Fruit fly (Drosophila melanogaster): Measurements from ENCODE around the gene Myc.

The Myc gene

DNA sequence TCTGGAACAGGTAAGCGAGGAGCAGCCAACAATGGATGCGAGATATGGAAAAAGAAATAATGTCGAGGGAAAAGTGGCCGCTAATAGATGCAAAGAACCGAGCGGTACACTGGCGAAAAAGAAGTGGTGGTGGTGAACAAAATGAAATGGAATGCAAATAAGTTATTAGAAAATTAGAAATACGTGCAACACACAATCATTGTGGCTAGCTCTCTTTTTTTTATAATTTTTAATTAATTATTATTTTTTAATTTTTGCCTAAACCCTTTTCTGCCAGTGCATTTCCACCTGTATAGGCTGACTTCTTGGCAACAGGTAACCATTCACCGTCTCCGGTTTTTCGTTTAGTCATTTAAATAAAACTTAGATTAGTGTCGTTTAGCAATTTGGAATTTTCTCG is 17.8 kb upstream of the Myc start (continued):
- TF ChIP-seq danr (GFP tag; IDR thresholded peaks at IDR 0.05), result peak; percentile 59
- TF ChIP-seq CG14441 (GFP tag; IDR thresholded peaks at IDR 0.05), result peak; percentile 73
- peak; percentile 82; the same call in 2 of the 3 replicates for TF ChIP-seq so (GFP tag; IDR thresholded peaks at IDR 0.05)
- no peak for TF ChIP-seq eyg (GFP tag; optimal IDR thresholded peaks at IDR 0.05)
- TF ChIP-seq Ada2b (GFP tag; IDR thresholded peaks at IDR 0.05), result peak; percentile 86
- peak; percentile 81 for TF ChIP-seq dm (GFP tag; optimal IDR thresholded peaks at IDR 0.05)
- peak; percentile 57 for TF ChIP-seq CG10462 (GFP tag; optimal IDR thresholded peaks at IDR 0.05)
- TF ChIP-seq D (optimal IDR thresholded peaks at IDR 0.05), result no peak
- peak; percentile 81 for TF ChIP-seq D (GFP tag; optimal IDR thresholded peaks at IDR 0.05)
- TF ChIP-seq CG13775 (GFP tag; optimal IDR thresholded peaks at IDR 0.05), result peak; percentile 84
- TF ChIP-seq knrl (GFP tag; IDR thresholded peaks at IDR 0.05; ENCODE audit: partially characterized antibody), result no peak
- peak; percentile 89 for TF ChIP-seq CG6689 (GFP tag; IDR thresholded peaks at IDR 0.05)
- no peak for TF ChIP-seq Stat92E (GFP tag; optimal IDR thresholded peaks at IDR 0.05)
- peak; percentile 56 for TF ChIP-seq MBD-R2 (GFP tag; IDR thresholded peaks at IDR 0.05)
- no peak for TF ChIP-seq wek (GFP tag; optimal IDR thresholded peaks at IDR 0.05)
- peak; percentile 88 for TF ChIP-seq sob (GFP tag; IDR thresholded peaks at IDR 0.05)
- peak; percentile 62; the same call in 1 of the 3 replicates for TF ChIP-seq CG3726 (GFP tag; IDR thresholded peaks at IDR 0.05)
- no peak for TF ChIP-seq CG1792 (GFP tag; optimal IDR thresholded peaks at IDR 0.05)
- no peak for TF ChIP-seq Sry-β (GFP tag; optimal IDR thresholded peaks at IDR 0.05)
- TF ChIP-seq jing (GFP tag; optimal IDR thresholded peaks at IDR 0.05), result peak; percentile 11
- peak; percentile 18 for TF ChIP-seq CHES-1-like (GFP tag; optimal IDR thresholded peaks at IDR 0.05)
- TF ChIP-seq seq (GFP tag; IDR thresholded peaks at IDR 0.05), result peak; percentile 81
- peak; percentile 69; the same call in 1 of the 3 replicates for TF ChIP-seq Mrtf (GFP tag; IDR thresholded peaks at IDR 0.05)
- peak; percentile 77 for TF ChIP-seq CG30403 (GFP tag; optimal IDR thresholded peaks at IDR 0.05)
- peak; percentile 65; the same call in 1 of the 3 replicates for TF ChIP-seq sr (GFP tag; IDR thresholded peaks at IDR 0.05)
- TF ChIP-seq corto (GFP tag; optimal IDR thresholded peaks at IDR 0.05), result no peak
- peak; percentile 61 for TF ChIP-seq CG1529 (GFP tag; optimal IDR thresholded peaks at IDR 0.05)
- TF ChIP-seq CG17385 (GFP tag; optimal IDR thresholded peaks at IDR 0.05), result peak; percentile 66
- peak; percentile 67 for TF ChIP-seq Nf-YA (GFP tag; IDR thresholded peaks at IDR 0.05)
- TF ChIP-seq Oaz (GFP tag; IDR thresholded peaks at IDR 0.05), result 0 out of 2 replicates have a peak, but pooled peaks have one; percentile 32
- TF ChIP-seq ATbp (GFP tag; optimal IDR thresholded peaks at IDR 0.05), result peak; percentile 65
- peak; percentile 59 for TF ChIP-seq CG9437 (GFP tag; optimal IDR thresholded peaks at IDR 0.05)
- TF ChIP-seq Ssrp (tag; optimal IDR thresholded peaks at IDR 0.05), result peak; percentile 76
- TF ChIP-seq CG13624 (GFP tag; optimal IDR thresholded peaks at IDR 0.05), result peak; percentile 31
- peak; percentile 68 for TF ChIP-seq twi (tag; optimal IDR thresholded peaks at IDR 0.05)
- TF ChIP-seq CG6175 (GFP tag; IDR thresholded peaks at IDR 0.05), result peak; percentile 64; the same call in 2 of the 3 replicates
- no peak for TF ChIP-seq Trl (optimal IDR thresholded peaks at IDR 0.05)
- TF ChIP-seq Trl (GFP tag; optimal IDR thresholded peaks at IDR 0.05), result peak; percentile 50
- TF ChIP-seq CG4617 (GFP tag; optimal IDR thresholded peaks at IDR 0.05; ENCODE audit: borderline replicate concordance), result peak; percentile 46
- TF ChIP-seq trem (tag; optimal IDR thresholded peaks at IDR 0.05), result peak; percentile 67
- no peak for TF ChIP-seq schlank (tag; optimal IDR thresholded peaks at IDR 0.05)
- TF ChIP-seq CG13894 (tag; optimal IDR thresholded peaks at IDR 0.05), result peak; percentile 16
- peak; percentile 78 for TF ChIP-seq CG8388 (GFP tag; optimal IDR thresholded peaks at IDR 0.05)
- peak; percentile 76 for TF ChIP-seq CG14667 (GFP tag; IDR thresholded peaks at IDR 0.05)
- peak; percentile 49; the same call in 1 of the 2 replicates for TF ChIP-seq Lim3 (GFP tag; IDR thresholded peaks at IDR 0.05)
- TF ChIP-seq zf30C (GFP tag; optimal IDR thresholded peaks at IDR 0.05), result peak; percentile 82
- peak; percentile 77 for TF ChIP-seq CG4820 (GFP tag; optimal IDR thresholded peaks at IDR 0.05)
- no peak for TF ChIP-seq GATAe (GFP tag; conservative IDR thresholded peaks at IDR 0.05)
- peak; percentile 19 for TF ChIP-seq CG12071 (GFP tag; optimal IDR thresholded peaks at IDR 0.05)
- TF ChIP-seq unc-4 (GFP tag; IDR thresholded peaks at IDR 0.05; ENCODE audit: partially characterized antibody), result no peak
- TF ChIP-seq pum (GFP tag; optimal IDR thresholded peaks at IDR 0.05), result peak; percentile 54
- peak; percentile 34 for TF ChIP-seq CG4854 (GFP tag; optimal IDR thresholded peaks at IDR 0.05)
